Fruit fly (Drosophila melanogaster) whole organism, wandering third instar larva: ENCODE results near the gene CG15370.

ENCODE experiments used
- Myc ChIP-seq: fragments of >200 bp; optimal IDR thresholded peaks from 2 replicates; lab custom pipeline; 2017
- br ChIP-seq: fragments of 200-800 bp; sonication (Bioruptor generic); optimal IDR thresholded peaks from 2 replicates; lab custom pipeline; 2016; ENCODE audit warnings: missing biosample characterization, missing genetic modification characterization
- brk ChIP-seq: fragments of 200-800 bp; sonication (Bioruptor generic); optimal IDR thresholded peaks from 2 replicates; lab custom pipeline; 2016; ENCODE audit warnings: missing biosample characterization, mild to moderate bottlenecking, missing genetic modification characterization
- foxo ChIP-seq, 2 experiments: fragments of 200-800 bp; sonication (Bioruptor generic); optimal IDR thresholded peaks; 2 replicates in 1 of 2; 3 replicates in 1 of 2; lab custom pipeline; 2016 to 2017; ENCODE audit warnings: missing biosample characterization in 2 of 2, missing genetic modification characterization in 2 of 2
- fru ChIP-seq: fragments of 200-800 bp; sonication (Bioruptor generic); optimal IDR thresholded peaks from 3 replicates; lab custom pipeline; 2016; ENCODE audit warnings: missing biosample characterization, mild to moderate bottlenecking, missing genetic modification characterization
- h ChIP-seq: fragments of 200-800 bp; sonication (Bioruptor generic); optimal IDR thresholded peaks from 3 replicates; lab custom pipeline; 2016; ENCODE audit warnings: missing biosample characterization, mild to moderate bottlenecking, missing genetic modification characterization
- jim ChIP-seq: fragments of 175-275, 200-325 bp; sonication (Bioruptor generic); optimal IDR thresholded peaks from 2 replicates; lab custom pipeline; 2016; ENCODE audit warnings: missing biosample characterization, mild to moderate bottlenecking, missing genetic modification characterization
- lola ChIP-seq: fragments of >200 bp; optimal IDR thresholded peaks from 2 replicates; lab custom pipeline; 2017; ENCODE audit warnings: missing biosample characterization, missing genetic modification characterization
- pan ChIP-seq: fragments of >200 bp; optimal IDR thresholded peaks from 2 replicates; lab custom pipeline; 2017
- tai ChIP-seq: sonication (Bioruptor generic); optimal IDR thresholded peaks from 2 replicates; lab custom pipeline; 2016; ENCODE audit warnings: missing biosample characterization, missing genetic modification characterization

dm6 chrX:9224423-9224822 is 814 bp upstream of the CG15370 start:
- TF ChIP-seq h (GFP tag; lab: Kevin White, UChicago) (no peak), Myc (lab: Kevin White, UChicago) (no peak), br (GFP tag; lab: Kevin White, UChicago) (no peak), fru (GFP tag; lab: Kevin White, UChicago) (no peak), brk (GFP tag; lab: Kevin White, UChicago) (no peak), lola (GFP tag; lab: Kevin White, UChicago) (no peak), tai (GFP tag; lab: Kevin White, UChicago) (no peak), pan (lab: Kevin White, UChicago) (no peak), jim (no peak), foxo (GFP tag; optimal IDR thresholded peaks at IDR 0.05; lab: Kevin White, UChicago) (no peak)
